Worm (Caenorhabditis elegans) whole organism, young adult: Measurements from ENCODE around the gene pcp-2.
"Not testable (repeated sequence)": the region's sequence is repeated elsewhere in the genome, so short reads cannot be mapped to it uniquely, and the experiment has no call there.

Experiments used
- B0019.2 ChIP-seq: fragments of 200-800 bp; sonication (Bioruptor generic); conservative IDR thresholded peaks from 2 replicates; pipeline ENCODE4 v1.3.6; 2022; ENCODE audit warnings: missing genetic modification reagents, missing genetic modification characterization, missing compliant biosample characterization
- B0035.1 ChIP-seq: sonication (generic microtip); optimal IDR thresholded peaks from 2 replicates; lab custom pipeline; 2016; ENCODE audit warnings: missing genetic modification characterization, mild to moderate bottlenecking, missing compliant biosample characterization, missing genotype, missing genetic modification reagents
- C17E4.6 ChIP-seq: fragments of 200-800 bp; sonication (Bioruptor generic); IDR thresholded peaks from 2 replicates; pipeline ENCODE4 v1.3.6; 2022; ENCODE audit warnings: missing genetic modification reagents, missing genetic modification characterization, missing compliant biosample characterization
- D2030.7 ChIP-seq: fragments of 200-800 bp; sonication (Bioruptor generic); IDR thresholded peaks from 2 replicates; pipeline ENCODE4 v1.3.6; 2022; ENCODE audit warnings: missing genetic modification reagents, missing genetic modification characterization, missing compliant biosample characterization
- F37B4.10 ChIP-seq: fragments of 200-800 bp; sonication (Bioruptor generic); IDR thresholded peaks from 2 replicates; pipeline ENCODE4 v1.3.6; 2022; ENCODE audit warnings: missing genetic modification characterization, missing compliant biosample characterization
- F39B2.1 ChIP-seq: fragments of 200-800 bp; sonication (Bioruptor generic); IDR thresholded peaks from 2 replicates; pipeline ENCODE4 v1.3.6; 2022; ENCODE audit warnings: missing genetic modification reagents, missing genetic modification characterization, missing compliant biosample characterization
- F57A8.1 ChIP-seq: fragments of 200-800 bp; sonication (Bioruptor generic); optimal IDR thresholded peaks from 2 replicates; lab custom pipeline; 2018; ENCODE audit warnings: mild to moderate bottlenecking, missing genetic modification characterization, moderate library complexity, missing compliant biosample characterization
- T07F8.4 ChIP-seq: sonication (generic microtip); optimal IDR thresholded peaks from 2 replicates; lab custom pipeline; 2016; ENCODE audit warnings: mild to moderate bottlenecking, missing genetic modification characterization, moderate library complexity, missing compliant biosample characterization
- Y53F4B.3 ChIP-seq: fragments of 200-800 bp; sonication (Bioruptor generic); IDR thresholded peaks from 2 replicates; pipeline ENCODE4 v1.3.6; 2022; ENCODE audit warnings: missing genetic modification reagents, missing genetic modification characterization, missing compliant biosample characterization
- Y56A3A.18 ChIP-seq: fragments of 200-800 bp; sonication (Bioruptor generic); IDR thresholded peaks from 2 replicates; pipeline ENCODE4 v1.3.6; 2022; ENCODE audit warnings: missing genetic modification reagents, missing genetic modification characterization, missing compliant biosample characterization
- Y67H2A.10 ChIP-seq: fragments of 200-800 bp; sonication (Bioruptor generic); conservative IDR thresholded peaks from 2 replicates; pipeline ENCODE4 v1.3.6; 2022; ENCODE audit warnings: missing genetic modification reagents, missing genetic modification characterization, missing compliant biosample characterization
- aptf-2 ChIP-seq: fragments of 200-800 bp; sonication (Bioruptor generic); conservative IDR thresholded peaks from 2 replicates; pipeline ENCODE4 v1.3.6; 2022; ENCODE audit warnings: missing genetic modification reagents, missing genetic modification characterization, missing compliant biosample characterization
- atf-7 ChIP-seq: sonication (generic microtip); optimal IDR thresholded peaks from 2 replicates; lab custom pipeline; 2017; ENCODE audit warnings: mild to moderate bottlenecking, missing genetic modification characterization, missing compliant biosample characterization
- attf-3 ChIP-seq: fragments of 200-800 bp; sonication (Bioruptor generic); conservative IDR thresholded peaks from 2 replicates; pipeline ENCODE4 v1.3.6; 2022; ENCODE audit warnings: missing genetic modification reagents, missing genetic modification characterization, missing compliant biosample characterization
- bed-1 ChIP-seq: fragments of 200-800 bp; sonication (Bioruptor generic); IDR thresholded peaks from 2 replicates; pipeline ENCODE4 v1.3.6; 2022; ENCODE audit warnings: missing genetic modification reagents, missing genetic modification characterization, missing compliant biosample characterization
- bed-2 ChIP-seq: fragments of 200-800 bp; sonication (Bioruptor generic); IDR thresholded peaks from 2 replicates; pipeline ENCODE4 v1.3.6; 2022; ENCODE audit warnings: missing genetic modification reagents, missing genetic modification characterization, missing compliant biosample characterization
- ccch-3 ChIP-seq: fragments of 200-800 bp; sonication (Bioruptor generic); optimal IDR thresholded peaks from 2 replicates; lab custom pipeline; 2018; ENCODE audit warnings: mild to moderate bottlenecking, missing genetic modification characterization, missing compliant biosample characterization
- ceh-100 ChIP-seq: fragments of 200-800 bp; sonication (Bioruptor generic); IDR thresholded peaks from 2 replicates; pipeline ENCODE4 v1.3.6; 2022; ENCODE audit warnings: missing genetic modification reagents, missing genetic modification characterization, missing compliant biosample characterization
- ceh-27 ChIP-seq: fragments of 200-800 bp; sonication (Bioruptor generic); optimal IDR thresholded peaks from 2 replicates; lab custom pipeline; 2018; ENCODE audit warnings: mild to moderate bottlenecking, missing genetic modification characterization, moderate library complexity, missing compliant biosample characterization
- ceh-40 ChIP-seq: fragments of 200-800 bp; sonication (Bioruptor generic); IDR thresholded peaks from 2 replicates; pipeline ENCODE4 v1.3.6; 2022; ENCODE audit warnings: missing genetic modification characterization, missing compliant biosample characterization
- ceh-58 ChIP-seq: fragments of 200-800 bp; sonication (Bioruptor generic); IDR thresholded peaks from 2 replicates; pipeline ENCODE4 v1.3.6; 2022; ENCODE audit warnings: missing genetic modification characterization, missing compliant biosample characterization
- ceh-91 ChIP-seq: fragments of 200-800 bp; sonication (Bioruptor generic); IDR thresholded peaks from 2 replicates; pipeline ENCODE4 v1.3.6; 2022; ENCODE audit warnings: missing genetic modification reagents, missing genetic modification characterization, missing compliant biosample characterization
- chd-7 ChIP-seq: sonication (generic microtip); optimal IDR thresholded peaks from 2 replicates; lab custom pipeline; 2016; ENCODE audit warnings: mild to moderate bottlenecking, missing genetic modification characterization, moderate library complexity, missing compliant biosample characterization
- egl-18 ChIP-seq: fragments of 200-800 bp; sonication (Bioruptor generic); IDR thresholded peaks from 2 replicates; pipeline ENCODE4 v1.3.6; 2022; ENCODE audit warnings: missing genetic modification reagents, missing genetic modification characterization, missing compliant biosample characterization
- egl-44 ChIP-seq: fragments of 200-800 bp; sonication (Bioruptor generic); IDR thresholded peaks from 2 replicates; pipeline ENCODE4 v1.3.6; 2022; ENCODE audit warnings: missing genetic modification reagents, missing genetic modification characterization, missing compliant biosample characterization
- him-1 ChIP-seq: sonication (generic microtip); optimal IDR thresholded peaks from 2 replicates; lab custom pipeline; 2016; ENCODE audit warnings: missing genotype, missing genetic modification reagents, missing genetic modification characterization, missing compliant biosample characterization
- hmg-1.2 ChIP-seq: fragments of 200-800 bp; sonication (Bioruptor generic); IDR thresholded peaks from 2 replicates; pipeline ENCODE4 v1.3.6; 2022; ENCODE audit warnings: missing genetic modification reagents, missing genetic modification characterization, missing compliant biosample characterization
- hmg-20 ChIP-seq: fragments of 200-800 bp; sonication (Bioruptor generic); IDR thresholded peaks from 2 replicates; pipeline ENCODE4 v1.3.6; 2022; ENCODE audit warnings: missing genetic modification reagents, missing genetic modification characterization, missing compliant biosample characterization
- let-607 ChIP-seq, 2 experiments: fragments of 200-800 bp in 1 of 2; sonication (Bioruptor generic) in 1 of 2; sonication (generic microtip) in 1 of 2; optimal IDR thresholded peaks; 2 replicates each; lab custom pipeline; 2016 to 2018; ENCODE audit warnings: mild to moderate bottlenecking in 2 of 2, missing compliant biosample characterization in 2 of 2, missing genetic modification characterization in 2 of 2, moderate library complexity in 2 of 2, missing genotype in 1 of 2
- lin-40 ChIP-seq: sonication (generic microtip); optimal IDR thresholded peaks from 2 replicates; lab custom pipeline; 2016; ENCODE audit warnings: missing genetic modification characterization, mild to moderate bottlenecking, missing compliant biosample characterization, missing genotype, missing genetic modification reagents
- lin-54 ChIP-seq: fragments of 200-800 bp; sonication (Bioruptor generic); optimal IDR thresholded peaks from 2 replicates; lab custom pipeline; 2018; ENCODE audit warnings: mild to moderate bottlenecking, missing genetic modification characterization, missing compliant biosample characterization
- lsl-1 ChIP-seq: fragments of 200-800 bp; sonication (Bioruptor generic); optimal IDR thresholded peaks from 2 replicates; lab custom pipeline; 2018; ENCODE audit warnings: mild to moderate bottlenecking, missing genetic modification characterization, moderate library complexity, missing compliant biosample characterization
- mcd-1 ChIP-seq: fragments of 200-800 bp; sonication (Bioruptor generic); IDR thresholded peaks from 2 replicates; pipeline ENCODE4 v1.3.6; 2022; ENCODE audit warnings: missing genetic modification reagents, missing genetic modification characterization, missing compliant biosample characterization
- mxl-1 ChIP-seq: sonication (generic microtip); optimal IDR thresholded peaks from 2 replicates; lab custom pipeline; 2016; ENCODE audit warnings: missing genetic modification characterization, missing compliant biosample characterization
- nfya-2 ChIP-seq: fragments of 200-800 bp; sonication (Bioruptor generic); IDR thresholded peaks from 2 replicates; pipeline ENCODE4 v1.3.6; 2022; ENCODE audit warnings: missing genetic modification reagents, missing genetic modification characterization, missing compliant biosample characterization
- rcor-1 ChIP-seq: fragments of 200-800 bp; sonication (Bioruptor generic); IDR thresholded peaks from 2 replicates; pipeline ENCODE4 v1.3.6; 2022; ENCODE audit warnings: missing genetic modification reagents, missing genetic modification characterization, missing compliant biosample characterization
- rec-8 ChIP-seq, 2 experiments: sonication (generic microtip); optimal IDR thresholded peaks; 2 replicates each; lab custom pipeline; 2016; ENCODE audit warnings: mild to moderate bottlenecking in 2 of 2, missing genetic modification characterization in 2 of 2, missing genetic modification reagents in 2 of 2, missing genotype in 2 of 2, missing biosample characterization in 1 of 2, missing compliant biosample characterization in 1 of 2, moderate library complexity in 1 of 2
- repo-1 ChIP-seq: sonication (generic microtip); optimal IDR thresholded peaks from 2 replicates; lab custom pipeline; 2017; ENCODE audit warnings: mild to moderate bottlenecking, missing genetic modification characterization, missing compliant biosample characterization
- sea-2 ChIP-seq: fragments of 200-800 bp; sonication (Bioruptor generic); IDR thresholded peaks from 2 replicates; pipeline ENCODE4 v1.3.6; 2022; ENCODE audit warnings: missing genetic modification characterization, missing compliant biosample characterization
- snpc-4 ChIP-seq, 5 experiments: fragments of 150-350 bp in 1 of 5; sonication (generic microtip) in 4 of 5; optimal IDR thresholded peaks; 2 replicates each; lab custom pipeline; 2014 to 2018; ENCODE audit warnings: missing genetic modification characterization in 5 of 5, missing biosample characterization in 3 of 5, antibody characterized with exemption in 2 of 5, mild to moderate bottlenecking in 2 of 5, missing compliant biosample characterization in 2 of 5, missing genotype in 2 of 5, moderate library complexity in 2 of 5, missing genetic modification reagents in 1 of 5
- tlf-1 ChIP-seq: fragments of 200-800 bp; sonication (Bioruptor generic); optimal IDR thresholded peaks from 2 replicates; lab custom pipeline; 2018; ENCODE audit warnings: mild to moderate bottlenecking, missing genetic modification characterization, missing compliant biosample characterization
- unc-62 ChIP-seq: fragments of 150-350 bp; optimal IDR thresholded peaks from 2 replicates; lab custom pipeline; 2014; ENCODE audit warnings: missing biosample characterization, missing genetic modification reagents, missing genetic modification characterization
- ztf-25 ChIP-seq: fragments of 200-800 bp; sonication (Bioruptor generic); IDR thresholded peaks from 2 replicates; pipeline ENCODE4 v1.3.6; 2022; ENCODE audit warnings: missing genetic modification reagents, missing genetic modification characterization, missing compliant biosample characterization
- ztf-28 ChIP-seq: fragments of 200-800 bp; sonication (Bioruptor generic); IDR thresholded peaks from 2 replicates; pipeline ENCODE4 v1.3.6; 2022; ENCODE audit warnings: missing genetic modification reagents, missing genetic modification characterization, missing compliant biosample characterization
- ztf-6 ChIP-seq: fragments of 200-800 bp; sonication (Bioruptor generic); IDR thresholded peaks from 2 replicates; pipeline ENCODE4 v1.3.6; 2022; ENCODE audit warnings: missing genetic modification reagents, missing genetic modification characterization, missing compliant biosample characterization

pcp-2 gene

DNA sequence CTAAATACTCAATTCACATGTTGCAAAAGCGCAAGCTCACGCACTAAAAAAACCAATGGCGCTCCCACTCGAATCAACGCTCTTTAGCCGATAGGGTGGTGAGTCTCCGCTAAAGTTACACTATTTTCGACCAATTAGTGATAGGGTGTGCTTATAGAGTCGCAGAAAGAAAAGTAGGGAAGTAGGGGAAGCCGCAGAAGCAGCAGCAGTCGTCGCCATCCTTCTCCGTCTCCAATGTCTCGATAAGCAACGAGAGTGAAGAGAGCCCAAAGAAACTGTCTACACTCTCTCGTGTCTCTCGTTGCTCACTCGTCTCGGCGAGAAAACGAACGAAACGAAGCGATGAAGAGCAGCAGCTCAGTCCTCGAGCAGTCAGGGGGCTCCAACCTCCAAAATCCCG is 31.8 kb upstream of the pcp-2 start (continued):
- no peak for TF ChIP-seq ceh-27 (GFP tag; lab: Kevin White, UChicago)
- TF ChIP-seq Y67H2A.10 (GFP tag; lab: Robert Waterston, UW): no peak
- peak; percentile 61 for TF ChIP-seq chd-7 (tag; lab: Kevin White, UChicago)
- TF ChIP-seq rcor-1 (GFP tag; lab: Robert Waterston, UW): peak; percentile 40; the same call in 1 of the 2 replicates
- TF ChIP-seq T07F8.4 (tag; lab: Kevin White, UChicago): no peak
- peak; percentile 23 for TF ChIP-seq unc-62
- TF ChIP-seq egl-18: 0 out of 2 replicates have a peak, but pooled peaks have one; percentile 50
- TF ChIP-seq F37B4.10 (GFP tag; lab: Robert Waterston, UW): no peak
- no peak for TF ChIP-seq nfya-2
- no peak for TF ChIP-seq ceh-100
- no peak for TF ChIP-seq hmg-20 (GFP tag; lab: Robert Waterston, UW)
- no peak for TF ChIP-seq B0035.1
- TF ChIP-seq sea-2 (GFP tag; lab: Robert Waterston, UW): no peak
- TF ChIP-seq mxl-1 (tag; lab: Kevin White, UChicago): no peak
- TF ChIP-seq ccch-3 (GFP tag; lab: Kevin White, UChicago): no peak
- TF ChIP-seq bed-1 (GFP tag; lab: Robert Waterston, UW): no peak
- TF ChIP-seq rec-8 (tag; optimal IDR thresholded peaks at IDR 0.05; lab: Kevin White, UChicago): no peak
- no peak for TF ChIP-seq F57A8.1
- TF ChIP-seq lsl-1 (GFP tag; lab: Kevin White, UChicago): no peak
- no peak for TF ChIP-seq ceh-91
- no peak for TF ChIP-seq ceh-58 (GFP tag; lab: Robert Waterston, UW)
- no peak for TF ChIP-seq F39B2.1 (GFP tag; lab: Robert Waterston, UW)
- no peak for TF ChIP-seq him-1 (tag; lab: Kevin White, UChicago)

DNA sequence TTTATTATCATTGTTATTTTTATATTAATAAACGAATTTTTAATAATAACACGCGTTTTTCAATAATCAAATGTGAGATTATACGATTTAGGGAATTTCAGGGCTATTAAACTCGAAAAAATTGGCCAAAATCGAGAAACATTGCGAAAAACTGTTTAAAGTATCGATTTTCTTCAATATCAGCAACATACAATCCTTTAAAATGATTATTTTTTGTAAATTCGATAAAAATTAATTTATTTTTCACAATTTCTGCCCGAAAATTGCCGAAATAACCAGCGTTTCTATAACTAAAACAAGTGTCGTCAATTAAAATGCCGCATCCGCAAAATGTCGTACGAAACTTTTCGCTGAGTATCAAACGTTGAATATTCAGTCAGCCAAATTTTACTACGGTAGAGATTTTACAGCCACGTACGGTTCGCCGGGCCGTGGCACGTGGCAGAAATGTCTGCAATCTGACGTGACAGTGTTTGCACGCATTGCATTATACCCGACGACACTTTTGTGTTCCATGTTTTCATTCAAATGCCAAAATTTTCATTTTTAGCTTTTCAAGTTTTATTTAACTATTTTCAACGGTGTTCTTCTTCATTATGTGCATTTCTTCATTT is 31.2 kb upstream of the pcp-2 start:
- peak; percentile 99 for TF ChIP-seq F37B4.10 (GFP tag; lab: Robert Waterston, UW)
- not testable (repeated sequence) for TF ChIP-seq snpc-4 (GFP tag; optimal IDR thresholded peaks at IDR 0.05; lab: Kevin White, UChicago)
- peak in 2 of 4 experiments; percentile 71 for TF ChIP-seq snpc-4 (tag; optimal IDR thresholded peaks at IDR 0.05; lab: Kevin White, UChicago)
- peak; percentile 96 for TF ChIP-seq F39B2.1 (GFP tag; lab: Robert Waterston, UW)
- TF ChIP-seq hmg-1.2: peak; percentile 100
- peak; percentile 99 for TF ChIP-seq ztf-25 (GFP tag; lab: Robert Waterston, UW)
- TF ChIP-seq ztf-6 (GFP tag; lab: Robert Waterston, UW): peak; percentile 93
- TF ChIP-seq mcd-1: peak; percentile 98
- TF ChIP-seq bed-1 (GFP tag; lab: Robert Waterston, UW): peak; percentile 97
- peak; percentile 95 for TF ChIP-seq Y67H2A.10 (GFP tag; lab: Robert Waterston, UW)
- peak; percentile 96 for TF ChIP-seq aptf-2 (GFP tag; lab: Robert Waterston, UW)
- TF ChIP-seq ceh-40: peak; percentile 90
- TF ChIP-seq attf-3: peak; percentile 95
- TF ChIP-seq lsl-1 (GFP tag; lab: Kevin White, UChicago): peak; percentile 85
- TF ChIP-seq repo-1 (tag; lab: Kevin White, UChicago): peak; percentile 27
- TF ChIP-seq Y53F4B.3 (GFP tag; lab: Robert Waterston, UW): peak; percentile 95
- TF ChIP-seq D2030.7 (GFP tag; lab: Robert Waterston, UW): peak; percentile 100
- TF ChIP-seq sea-2 (GFP tag; lab: Robert Waterston, UW): peak; percentile 98
- TF ChIP-seq rcor-1 (GFP tag; lab: Robert Waterston, UW): peak; percentile 99
- TF ChIP-seq lin-54 (GFP tag; lab: Kevin White, UChicago): peak; percentile 78
- TF ChIP-seq let-607 (tag; optimal IDR thresholded peaks at IDR 0.05; lab: Kevin White, UChicago): peak; percentile 61 to 91
- TF ChIP-seq egl-44 (GFP tag; lab: Robert Waterston, UW): peak; percentile 97
- TF ChIP-seq Y56A3A.18 (GFP tag; lab: Robert Waterston, UW): peak; percentile 97
- TF ChIP-seq B0019.2 (GFP tag; lab: Robert Waterston, UW): peak; percentile 100
- peak; percentile 17 for TF ChIP-seq atf-7 (tag; lab: Kevin White, UChicago)
- peak; percentile 32 for TF ChIP-seq lin-40 (tag; lab: Kevin White, UChicago)
- TF ChIP-seq ztf-28 (GFP tag; lab: Robert Waterston, UW): peak; percentile 99
- TF ChIP-seq C17E4.6 (GFP tag; lab: Robert Waterston, UW): peak; percentile 100
- TF ChIP-seq him-1 (tag; lab: Kevin White, UChicago): peak; percentile 61
- TF ChIP-seq tlf-1: peak; percentile 86
- TF ChIP-seq bed-2 (GFP tag; lab: Robert Waterston, UW): peak; percentile 99
